Fruit fly (Drosophila melanogaster): ENCODE measurements around the gene CG4440.
A peak's percentile ranks its signal among the peaks of the same experiment; 100 is the strongest.

DNA sequence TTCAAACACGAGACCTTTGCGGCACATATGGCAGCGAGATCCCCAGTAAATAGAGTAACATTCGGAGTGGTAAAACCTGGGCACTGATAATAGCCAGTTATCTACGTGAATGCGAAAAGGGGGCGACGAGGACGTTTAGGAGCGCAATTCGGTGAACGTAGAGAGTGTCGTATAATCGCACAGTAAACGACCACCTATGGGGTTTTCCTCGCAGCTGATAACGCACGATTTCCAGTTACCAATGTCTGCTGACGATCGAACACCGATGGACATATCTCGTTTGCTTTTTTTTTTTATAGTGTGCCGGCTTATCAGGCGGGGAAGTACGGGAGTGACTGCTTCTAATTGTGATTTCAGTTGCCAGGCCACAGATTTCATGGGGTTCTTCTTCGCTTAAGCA, 10.0 kb upstream of the CG4440 start:
- peak; percentile 88 for TF ChIP-seq cic (GFP tag; optimal IDR thresholded peaks at IDR 0.05)
- TF ChIP-seq CG14711 (tag; optimal IDR thresholded peaks at IDR 0.05): no peak
- no peak for TF ChIP-seq CG5204 (GFP tag; optimal IDR thresholded peaks at IDR 0.05)

All from whole organism, adult.